Worm (Caenorhabditis elegans): Measurements from ENCODE around the gene wht-6.

DNA sequence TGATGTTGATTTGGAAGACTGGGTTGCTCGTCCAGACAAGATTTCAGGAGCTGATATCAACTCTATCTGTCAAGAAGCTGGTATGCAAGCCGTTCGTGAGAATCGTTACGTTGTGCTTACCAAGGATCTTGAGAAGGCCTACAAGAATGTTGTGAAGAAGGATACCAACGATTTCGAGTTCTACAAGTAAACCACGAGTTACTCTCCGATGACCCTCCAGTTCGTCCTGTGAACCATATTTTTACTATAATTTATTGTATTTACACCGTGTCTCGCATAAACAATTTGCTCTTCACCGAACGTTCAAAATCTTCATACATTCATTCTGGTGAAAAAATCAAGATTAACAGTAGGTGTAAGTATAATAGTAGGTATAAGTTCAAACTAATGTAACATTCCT, 19.4 kb downstream of the wht-6 start:
- TF ChIP-seq egl-27 (tag; optimal IDR thresholded peaks at IDR 0.05) (no peak), unc-62 (GFP tag; optimal IDR thresholded peaks at IDR 0.05 in 1 of 2) (peak in 1 of 2 experiments; percentile 90), unc-62 (tag; optimal IDR thresholded peaks at IDR 0.05) (no peak), ceh-82 (tag; optimal IDR thresholded peaks at IDR 0.05) (no peak), snpc-4 (tag; optimal IDR thresholded peaks at IDR 0.05) (no peak), lir-3 (tag; optimal IDR thresholded peaks at IDR 0.05) (no peak), attf-4 (tag; optimal IDR thresholded peaks at IDR 0.05) (no peak)

Data from whole organism, L4 larva.